Fruit fly (Drosophila melanogaster): Measurements from ENCODE around the gene CG2258.

Gene CG2258

DNA sequence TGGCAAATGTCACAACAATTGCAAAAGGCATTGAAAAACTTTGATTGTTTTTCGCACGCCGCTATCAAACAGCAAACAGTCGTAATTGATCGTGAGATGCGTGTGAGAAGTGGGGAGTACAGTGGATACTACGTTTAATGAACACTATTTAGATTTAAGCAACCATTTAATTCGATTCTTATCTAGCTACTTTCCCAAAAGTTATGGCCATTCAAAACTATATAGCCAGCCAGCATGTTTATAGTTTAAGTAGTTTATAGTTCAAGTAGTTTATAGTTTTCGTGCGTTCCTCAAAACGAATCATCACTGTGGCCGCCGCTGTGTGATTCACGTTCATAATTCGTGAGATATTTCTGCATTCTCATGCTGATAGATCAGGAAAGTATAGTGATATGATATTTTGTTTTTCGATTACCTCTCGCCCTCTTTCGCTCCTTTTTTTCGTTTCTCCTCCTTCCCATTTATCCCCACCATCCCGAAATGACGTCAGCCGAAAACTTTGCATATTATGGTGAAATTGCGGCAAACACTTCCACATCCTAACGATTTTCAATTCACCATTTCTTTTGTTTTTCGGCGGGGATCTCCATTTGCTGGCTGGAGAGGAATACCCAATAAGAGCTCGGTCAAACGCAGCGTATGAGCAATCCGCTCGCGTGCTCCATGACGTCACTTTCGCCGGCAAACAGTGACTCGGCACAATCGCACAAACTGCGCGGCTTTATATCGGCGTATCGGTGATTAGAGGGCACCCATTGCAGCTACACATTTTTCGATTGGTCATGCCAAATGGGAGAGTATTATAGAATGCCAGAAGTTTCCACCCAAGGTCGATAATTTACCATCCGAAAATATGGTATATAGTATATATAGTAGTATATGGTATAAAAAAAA is 11.7 kb upstream of the CG2258 start (continued):
- TF ChIP-seq sqz (GFP tag; optimal IDR thresholded peaks at IDR 0.05) = no peak
- TF ChIP-seq esg (GFP tag; conservative IDR thresholded peaks at IDR 0.05) = peak; percentile 42
- TF ChIP-seq jumu (GFP tag; optimal IDR thresholded peaks at IDR 0.05) = no peak
- TF ChIP-seq Gug (GFP tag; IDR thresholded peaks at IDR 0.05) = peak; percentile 58; the same call in 2 of the 4 replicates
- TF ChIP-seq vfl (GFP tag; optimal IDR thresholded peaks at IDR 0.05) = peak; percentile 76
- TF ChIP-seq B-H2 (GFP tag; optimal IDR thresholded peaks at IDR 0.05) = peak; percentile 60
- no peak for TF ChIP-seq hbn (GFP tag; IDR thresholded peaks at IDR 0.05; ENCODE audit: partially characterized antibody)
- TF ChIP-seq CG10654 (GFP tag; optimal IDR thresholded peaks at IDR 0.05) = no peak
- no peak for TF ChIP-seq D (optimal IDR thresholded peaks at IDR 0.05)
- no peak for TF ChIP-seq D (GFP tag; optimal IDR thresholded peaks at IDR 0.05)
- TF ChIP-seq dpn (GFP tag; optimal IDR thresholded peaks at IDR 0.05) = peak; percentile 49 to 57
- peak; percentile 4 for TF ChIP-seq CG4424 (GFP tag; optimal IDR thresholded peaks at IDR 0.05)
- peak; percentile 12 for TF ChIP-seq Nf-YC (tag; optimal IDR thresholded peaks at IDR 0.05)
- TF ChIP-seq CG11696 (GFP tag; IDR thresholded peaks at IDR 0.05) = no peak
- no peak for TF ChIP-seq CG8089 (GFP tag; optimal IDR thresholded peaks at IDR 0.05)
- TF ChIP-seq al (GFP tag; IDR thresholded peaks at IDR 0.05) = peak; percentile 63; the same call in 1 of the 2 replicates
- TF ChIP-seq zen2 (GFP tag; IDR thresholded peaks at IDR 0.05; ENCODE audit: partially characterized antibody) = no peak
- no peak for TF ChIP-seq p53 (GFP tag; optimal IDR thresholded peaks at IDR 0.05)
- no peak for TF ChIP-seq CG15601 (tag; optimal IDR thresholded peaks at IDR 0.05)
- TF ChIP-seq maf-S (GFP tag; optimal IDR thresholded peaks at IDR 0.05) = peak; percentile 67
- TF ChIP-seq nmo (GFP tag; optimal IDR thresholded peaks at IDR 0.05) = peak; percentile 16
- TF ChIP-seq CG4328 (GFP tag; optimal IDR thresholded peaks at IDR 0.05) = no peak
- peak; percentile 26; the same call in 1 of the 3 replicates for TF ChIP-seq zfh1 (GFP tag; IDR thresholded peaks at IDR 0.05)
- TF ChIP-seq CG3847 (GFP tag; IDR thresholded peaks at IDR 0.05) = peak; percentile 43; the same call in 1 of the 2 replicates
- TF ChIP-seq CG2889 (GFP tag; IDR thresholded peaks at IDR 0.05) = 0 out of 3 replicates have a peak, but pooled peaks have one; percentile 35
- TF ChIP-seq CHES-1-like (GFP tag; optimal IDR thresholded peaks at IDR 0.05) = peak; percentile 70
- no peak for TF ChIP-seq ham (GFP tag; IDR thresholded peaks at IDR 0.05)
- no peak for TF ChIP-seq CG15696 (tag; optimal IDR thresholded peaks at IDR 0.05)
- TF ChIP-seq salm (tag; optimal IDR thresholded peaks at IDR 0.05) = no peak
- TF ChIP-seq ERR (GFP tag; optimal IDR thresholded peaks at IDR 0.05) = no peak
- TF ChIP-seq sd (tag; optimal IDR thresholded peaks at IDR 0.05) = peak; percentile 21
- no peak for TF ChIP-seq Dip2 (GFP tag; IDR thresholded peaks at IDR 0.05)
- no peak for TF ChIP-seq yki (optimal IDR thresholded peaks at IDR 0.05)
- TF ChIP-seq tll (GFP tag; optimal IDR thresholded peaks at IDR 0.05) = no peak
- TF ChIP-seq pum (GFP tag; optimal IDR thresholded peaks at IDR 0.05) = no peak
- TF ChIP-seq bsh (GFP tag; optimal IDR thresholded peaks at IDR 0.05) = peak in 1 of 2 experiments; percentile 18
- TF ChIP-seq CG11093 (GFP tag; IDR thresholded peaks at IDR 0.05) = 0 out of 3 replicates have a peak, but pooled peaks have one; percentile 42
- 0 out of 3 replicates have a peak, but pooled peaks have one; percentile 29 for TF ChIP-seq Mrtf (GFP tag; IDR thresholded peaks at IDR 0.05)
- TF ChIP-seq CG8944 (GFP tag; optimal IDR thresholded peaks at IDR 0.05) = peak; percentile 36
- no peak for TF ChIP-seq C15 (GFP tag; IDR thresholded peaks at IDR 0.05)
- peak; percentile 10 for TF ChIP-seq Jarid2 (GFP tag; optimal IDR thresholded peaks at IDR 0.05)
- TF ChIP-seq CG7372 (GFP tag; IDR thresholded peaks at IDR 0.05) = peak; percentile 21; the same call in 1 of the 2 replicates
- TF ChIP-seq lilli (GFP tag; optimal IDR thresholded peaks at IDR 0.05) = peak; percentile 73
- TF ChIP-seq CG9727 (GFP tag; optimal IDR thresholded peaks at IDR 0.05) = peak; percentile 44
- TF ChIP-seq Myb (GFP tag; optimal IDR thresholded peaks at IDR 0.05) = peak; percentile 61
- TF ChIP-seq CG18011 (GFP tag; optimal IDR thresholded peaks at IDR 0.05) = peak; percentile 48
- TF ChIP-seq CG15479 (GFP tag; optimal IDR thresholded peaks at IDR 0.05) = no peak
- TF ChIP-seq ase (GFP tag; IDR thresholded peaks at IDR 0.05) = no peak
- TF ChIP-seq CG9797 (GFP tag; optimal IDR thresholded peaks at IDR 0.05) = no peak

All from whole organism, embryonic.